Worm (Caenorhabditis elegans): ENCODE data around the gene K01A6.8.

DNA sequence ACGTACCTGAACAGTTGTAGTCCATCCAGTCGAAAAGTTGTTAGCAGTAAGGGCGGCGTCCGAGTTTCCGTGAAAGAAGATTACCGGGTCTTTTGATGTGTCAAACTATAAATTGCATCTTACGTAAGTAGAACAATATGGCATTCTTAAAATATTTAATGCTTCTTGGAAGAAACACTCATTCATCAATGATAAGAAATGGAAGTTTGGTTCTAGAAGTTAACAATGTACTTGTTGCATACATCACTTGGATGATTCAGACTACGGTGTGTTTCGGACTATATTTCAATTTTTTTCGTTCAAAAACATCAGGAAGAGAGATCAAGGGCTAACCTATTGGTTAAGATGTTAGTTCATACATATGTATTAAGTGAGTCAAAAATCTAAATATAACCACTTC, 35.0 kb upstream of the K01A6.8 start:
- TF ChIP-seq W03F9.2 (tag; optimal IDR thresholded peaks at IDR 0.05) (no peak), dao-5 (tag; optimal IDR thresholded peaks at IDR 0.05) (no peak), him-1 (tag; optimal IDR thresholded peaks at IDR 0.05) (no peak)

Data from whole organism, L4/young adult.